Fruit fly (Drosophila melanogaster): ENCODE measurements around the gene CG32712.

Gene CG32712

DNA sequence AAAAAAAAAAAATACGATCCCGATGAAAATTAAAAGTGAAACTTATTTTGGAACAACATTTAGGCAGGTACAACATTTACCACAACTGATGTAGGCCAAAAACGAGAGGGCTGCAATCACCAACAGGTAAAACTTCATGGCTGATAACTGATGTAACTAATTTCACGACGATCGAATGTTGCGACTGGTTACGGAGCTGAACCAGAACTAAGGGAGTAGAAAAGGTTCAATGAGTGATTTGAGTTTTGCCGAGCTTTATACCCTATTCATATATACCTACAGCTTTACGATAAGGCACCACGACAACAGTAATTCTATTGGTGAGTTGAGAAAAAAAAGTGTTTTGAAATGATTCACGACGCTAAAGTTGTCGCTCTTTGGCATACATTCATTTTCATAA is 27.1 kb upstream of the CG32712 start, which contains the start of gene CG15347:
CG15347 (minus strand) TSS at position 213 of the 400 bp plus-strand sequence.
- no peak for TF ChIP-seq h (optimal IDR thresholded peaks at IDR 0.05)
- TF ChIP-seq Myc (optimal IDR thresholded peaks at IDR 0.05): no peak
- TF ChIP-seq psq (optimal IDR thresholded peaks at IDR 0.05): no peak
- no peak for TF ChIP-seq insv (optimal IDR thresholded peaks at IDR 0.05)
- TF ChIP-seq Sin3A (optimal IDR thresholded peaks at IDR 0.05): no peak
- no peak for TF ChIP-seq ttk (optimal IDR thresholded peaks at IDR 0.05)

DNA sequence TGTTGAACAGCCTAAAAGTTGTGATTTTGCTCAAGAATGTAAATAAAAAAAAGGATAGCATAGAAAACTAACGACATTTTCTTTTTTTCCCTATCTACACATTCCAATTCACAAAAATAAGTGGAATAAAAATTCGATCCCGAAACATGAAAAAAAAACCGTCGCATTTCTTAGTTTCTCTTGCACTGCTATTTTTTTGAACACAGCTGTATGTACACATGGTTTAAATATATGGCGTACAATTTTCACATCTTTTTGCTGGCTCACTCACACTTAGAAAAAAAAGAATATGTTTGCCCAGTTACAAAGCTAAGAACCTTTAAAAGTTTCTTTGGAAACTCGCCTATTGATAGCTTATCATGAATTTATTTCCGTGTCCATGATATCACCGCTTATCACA is 26.6 kb upstream of the CG32712 start:
- no peak for TF ChIP-seq Myc (optimal IDR thresholded peaks at IDR 0.05)
- no peak for TF ChIP-seq Sin3A (optimal IDR thresholded peaks at IDR 0.05)
- no peak for TF ChIP-seq psq (optimal IDR thresholded peaks at IDR 0.05)
- no peak for TF ChIP-seq insv (optimal IDR thresholded peaks at IDR 0.05)
- no peak for TF ChIP-seq h (optimal IDR thresholded peaks at IDR 0.05)
- TF ChIP-seq ttk (optimal IDR thresholded peaks at IDR 0.05): no peak

dm6 chrX:8459452-8460040 is 25.9 kb upstream of the CG32712 start:
- TF ChIP-seq h (optimal IDR thresholded peaks at IDR 0.05) (no peak), Myc (optimal IDR thresholded peaks at IDR 0.05) (no peak), ttk (optimal IDR thresholded peaks at IDR 0.05) (no peak), psq (optimal IDR thresholded peaks at IDR 0.05) (no peak), insv (optimal IDR thresholded peaks at IDR 0.05) (no peak), Sin3A (optimal IDR thresholded peaks at IDR 0.05) (no peak)

DNA sequence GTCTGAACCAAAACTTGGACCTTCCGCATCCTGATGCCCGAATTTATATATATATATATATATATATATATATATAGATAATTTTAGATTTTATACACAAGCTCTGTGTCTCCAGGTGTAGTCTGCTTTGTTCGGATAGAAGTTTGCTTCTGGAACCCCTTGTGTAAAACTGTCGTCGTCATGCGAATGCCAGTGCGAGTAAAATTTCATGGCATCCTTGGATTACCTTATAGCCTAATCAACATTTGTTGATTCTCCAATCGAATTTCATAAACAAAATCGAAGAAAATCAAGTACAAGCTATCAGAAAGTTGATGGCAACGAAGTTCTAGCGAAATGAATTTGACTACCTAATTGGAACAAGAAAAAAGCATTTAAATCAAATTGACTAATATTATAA is 23.9 kb upstream of the CG32712 start, which contains the start of gene CG32713:
CG32713 (minus strand) TSS at position 101 of the 400 bp plus-strand sequence.
- TF ChIP-seq insv (optimal IDR thresholded peaks at IDR 0.05) (no peak), Sin3A (optimal IDR thresholded peaks at IDR 0.05) (no peak), psq (optimal IDR thresholded peaks at IDR 0.05) (no peak), h (optimal IDR thresholded peaks at IDR 0.05) (no peak), ttk (optimal IDR thresholded peaks at IDR 0.05) (no peak), Myc (optimal IDR thresholded peaks at IDR 0.05) (no peak)

dm6 chrX:8455019-8455555 is 21.5 kb upstream of the CG32712 start, which contains the start of gene org-1:
Gene org-1 (minus strand): TSS chrX:8455069.
- no peak for TF ChIP-seq Sin3A (optimal IDR thresholded peaks at IDR 0.05)
- TF ChIP-seq h (optimal IDR thresholded peaks at IDR 0.05): no peak
- TF ChIP-seq ttk (optimal IDR thresholded peaks at IDR 0.05): no peak
- TF ChIP-seq psq (optimal IDR thresholded peaks at IDR 0.05): no peak

- no peak for TF ChIP-seq Sin3A (optimal IDR thresholded peaks at IDR 0.05)
- TF ChIP-seq insv (optimal IDR thresholded peaks at IDR 0.05): no peak
- TF ChIP-seq psq (optimal IDR thresholded peaks at IDR 0.05): no peak
- TF ChIP-seq Myc (optimal IDR thresholded peaks at IDR 0.05): no peak
- TF ChIP-seq ttk (optimal IDR thresholded peaks at IDR 0.05): no peak
- TF ChIP-seq h (optimal IDR thresholded peaks at IDR 0.05): no peak
Observed at dm6 chrX:8452163-8452562, 18.6 kb upstream of the CG32712 start.

dm6 chrX:8450214-8450904 is 16.8 kb upstream of the CG32712 start:
- TF ChIP-seq insv (optimal IDR thresholded peaks at IDR 0.05) (no peak), Myc (optimal IDR thresholded peaks at IDR 0.05) (no peak), Sin3A (optimal IDR thresholded peaks at IDR 0.05) (no peak), h (optimal IDR thresholded peaks at IDR 0.05) (no peak), ttk (optimal IDR thresholded peaks at IDR 0.05) (no peak), psq (optimal IDR thresholded peaks at IDR 0.05) (no peak)

DNA sequence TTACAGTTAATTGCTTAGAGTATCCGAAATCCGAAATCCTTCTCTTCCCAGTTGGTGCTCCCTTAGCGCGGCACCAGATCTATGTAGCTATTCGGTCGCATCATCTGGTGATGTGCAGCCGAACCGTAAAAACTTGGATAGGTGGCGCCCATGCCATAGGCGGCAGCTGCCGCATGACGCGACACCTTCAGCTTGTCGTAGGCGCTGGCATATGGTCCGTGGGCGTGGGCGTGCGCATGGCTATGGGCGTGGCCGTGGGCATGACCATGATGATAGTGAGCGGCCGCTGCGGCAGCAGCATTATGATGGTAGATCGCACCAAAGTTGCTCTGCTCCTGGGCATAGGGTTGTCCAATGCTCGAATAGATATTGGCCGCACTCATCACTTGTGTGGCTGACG is 14.6 kb upstream of the CG32712 start:
- TF ChIP-seq psq (optimal IDR thresholded peaks at IDR 0.05) (no peak), ttk (optimal IDR thresholded peaks at IDR 0.05) (no peak), Myc (optimal IDR thresholded peaks at IDR 0.05) (no peak), Sin3A (optimal IDR thresholded peaks at IDR 0.05) (no peak), insv (optimal IDR thresholded peaks at IDR 0.05) (no peak), h (optimal IDR thresholded peaks at IDR 0.05) (no peak)

DNA sequence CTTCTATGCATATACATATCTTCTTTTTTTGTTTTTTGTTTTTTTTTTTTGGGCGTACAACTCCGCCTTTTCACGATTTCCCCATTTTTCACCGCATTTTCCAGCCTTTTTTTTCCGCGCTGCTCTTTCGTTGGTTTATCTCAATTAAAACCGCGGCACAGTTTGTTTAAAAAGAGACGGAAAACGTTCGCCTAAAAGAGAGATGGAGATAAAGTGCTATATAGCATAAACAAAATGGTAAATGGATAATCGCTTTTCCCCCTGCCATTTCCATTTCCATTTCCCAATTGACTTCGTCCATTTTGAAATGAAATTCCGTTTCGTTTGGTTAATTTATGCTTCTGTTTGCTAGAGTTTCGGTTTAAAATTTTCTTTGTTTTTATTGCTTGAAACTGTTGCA is 13.6 kb upstream of the CG32712 start:
- TF ChIP-seq psq (optimal IDR thresholded peaks at IDR 0.05) (no peak), Sin3A (optimal IDR thresholded peaks at IDR 0.05) (no peak)

DNA sequence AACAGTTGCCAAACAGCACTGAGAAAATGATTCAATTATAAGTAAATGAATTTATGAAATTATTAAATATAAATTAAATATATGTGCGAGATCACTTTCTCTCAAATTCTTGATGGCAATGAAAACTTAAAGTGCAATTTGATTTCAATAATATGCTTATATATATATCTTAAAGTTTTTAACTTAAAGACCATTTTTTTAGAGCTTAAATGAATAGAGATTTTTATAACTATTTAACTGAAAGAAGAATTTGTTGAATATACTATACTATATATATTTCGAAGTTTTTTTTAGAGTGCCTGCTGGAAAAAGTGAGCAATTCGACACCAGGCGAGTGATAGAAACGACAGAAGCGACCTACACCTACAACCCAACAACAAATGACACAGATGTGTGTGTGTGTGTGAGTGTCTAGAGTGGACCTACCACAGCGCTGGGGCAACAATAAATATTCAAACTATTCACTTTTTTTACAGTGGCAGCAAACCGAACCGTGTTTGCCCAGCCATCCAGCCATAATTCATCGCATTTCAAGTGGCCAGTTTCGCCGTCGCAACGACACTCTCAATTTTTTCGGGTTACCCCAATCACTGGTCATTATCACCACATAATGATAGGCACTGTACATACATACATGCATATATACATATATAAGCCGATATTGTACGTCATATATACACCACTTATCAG is 11.4 kb upstream of the CG32712 start:
- no peak for TF ChIP-seq psq (optimal IDR thresholded peaks at IDR 0.05)
- TF ChIP-seq ttk (optimal IDR thresholded peaks at IDR 0.05): no peak
- TF ChIP-seq insv (optimal IDR thresholded peaks at IDR 0.05): no peak
- no peak for TF ChIP-seq Myc (optimal IDR thresholded peaks at IDR 0.05)
- TF ChIP-seq h (optimal IDR thresholded peaks at IDR 0.05): no peak
- no peak for TF ChIP-seq Sin3A (optimal IDR thresholded peaks at IDR 0.05)

- TF ChIP-seq ttk (optimal IDR thresholded peaks at IDR 0.05): no peak
- TF ChIP-seq psq (optimal IDR thresholded peaks at IDR 0.05): no peak
- TF ChIP-seq insv (optimal IDR thresholded peaks at IDR 0.05): no peak
- no peak for TF ChIP-seq Myc (optimal IDR thresholded peaks at IDR 0.05)
- TF ChIP-seq h (optimal IDR thresholded peaks at IDR 0.05): no peak
Observed at dm6 chrX:8444279-8444678, 10.7 kb upstream of the CG32712 start.

DNA sequence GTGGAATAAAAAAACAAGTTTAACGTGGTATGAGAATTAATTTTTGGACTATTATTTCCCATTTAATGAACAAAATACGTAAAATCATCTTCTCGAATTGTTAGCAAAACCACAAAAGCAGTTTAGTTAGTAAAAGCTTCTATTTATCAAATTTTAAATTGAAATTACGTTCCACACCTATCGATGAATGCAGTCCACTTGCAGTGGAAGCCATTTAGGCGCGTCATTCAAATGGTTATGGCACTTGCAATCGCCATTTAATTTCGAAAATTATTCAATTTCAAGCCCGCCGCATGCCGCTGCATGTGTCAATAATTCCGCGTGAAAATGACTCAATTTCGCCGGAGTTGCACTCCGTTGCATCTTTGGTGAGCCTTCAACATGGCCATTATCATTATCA is 9.3 kb upstream of the CG32712 start:
- TF ChIP-seq ttk (optimal IDR thresholded peaks at IDR 0.05) (no peak), Sin3A (optimal IDR thresholded peaks at IDR 0.05) (no peak), insv (optimal IDR thresholded peaks at IDR 0.05) (no peak), Myc (optimal IDR thresholded peaks at IDR 0.05) (no peak), h (optimal IDR thresholded peaks at IDR 0.05) (no peak), psq (optimal IDR thresholded peaks at IDR 0.05) (no peak)

Measured in Kc167 (cell line).